Worm (Caenorhabditis elegans) whole organism, early embryonic: Measurements from ENCODE around the gene bca-2.

ENCODE experiments used
- F13C5.2 ChIP-seq: sonication (generic microtip); optimal IDR thresholded peaks from 2 replicates; lab custom pipeline; 2017; ENCODE audit warnings: mild to moderate bottlenecking, missing genetic modification characterization, inconsistent platforms, missing compliant biosample characterization
- ama-1 ChIP-seq: fragments of 150-350 bp; optimal IDR thresholded peaks from 2 replicates; lab custom pipeline; 2014
- ceh-13 ChIP-seq: fragments of 200-800 bp; sonication (Bioruptor generic); optimal IDR thresholded peaks from 2 replicates; lab custom pipeline; 2018; ENCODE audit warnings: mild to moderate bottlenecking, missing genetic modification characterization, missing compliant biosample characterization
- ets-7 ChIP-seq: sonication (generic microtip); optimal IDR thresholded peaks from 2 replicates; lab custom pipeline; 2016; ENCODE audit warnings: missing genotype, missing genetic modification characterization, missing compliant biosample characterization
- flt-1 ChIP-seq: fragments of 200-800 bp; sonication (Bioruptor generic); IDR thresholded peaks from 2 replicates; pipeline ENCODE4 v1.3.6; 2022; ENCODE audit warnings: missing genetic modification characterization, missing compliant biosample characterization
- hmg-4 ChIP-seq: fragments of 200-800 bp; sonication (Bioruptor generic); optimal IDR thresholded peaks from 2 replicates; lab custom pipeline; 2018; ENCODE audit warnings: mild to moderate bottlenecking, missing genetic modification characterization, missing compliant biosample characterization
- pes-1 ChIP-seq: fragments of 200-800 bp; sonication (Bioruptor generic); IDR thresholded peaks from 2 replicates; pipeline ENCODE4 v1.3.6; 2022; ENCODE audit warnings: missing genetic modification reagents, missing genetic modification characterization, missing compliant biosample characterization
- scrt-1 ChIP-seq: fragments of 200-800 bp; sonication (Bioruptor generic); IDR thresholded peaks from 2 replicates; pipeline ENCODE4 v1.3.6; 2022; ENCODE audit warnings: missing genetic modification characterization, missing compliant biosample characterization
- sea-1 ChIP-seq: fragments of 200-800 bp; sonication (Bioruptor generic); conservative IDR thresholded peaks from 2 replicates; pipeline ENCODE4 v1.3.6; 2022; ENCODE audit warnings: missing genetic modification characterization, missing compliant biosample characterization
- tbx-11 ChIP-seq: fragments of 200-800 bp; sonication (Bioruptor generic); IDR thresholded peaks from 2 replicates; pipeline ENCODE4 v1.3.6; 2022; ENCODE audit warnings: missing genetic modification characterization, missing compliant biosample characterization
- tbx-37 ChIP-seq: fragments of 200-800 bp; sonication (Bioruptor generic); conservative IDR thresholded peaks from 2 replicates; pipeline ENCODE4 v1.3.6; 2022; ENCODE audit warnings: missing genetic modification reagents, missing genetic modification characterization, missing compliant biosample characterization

DNA sequence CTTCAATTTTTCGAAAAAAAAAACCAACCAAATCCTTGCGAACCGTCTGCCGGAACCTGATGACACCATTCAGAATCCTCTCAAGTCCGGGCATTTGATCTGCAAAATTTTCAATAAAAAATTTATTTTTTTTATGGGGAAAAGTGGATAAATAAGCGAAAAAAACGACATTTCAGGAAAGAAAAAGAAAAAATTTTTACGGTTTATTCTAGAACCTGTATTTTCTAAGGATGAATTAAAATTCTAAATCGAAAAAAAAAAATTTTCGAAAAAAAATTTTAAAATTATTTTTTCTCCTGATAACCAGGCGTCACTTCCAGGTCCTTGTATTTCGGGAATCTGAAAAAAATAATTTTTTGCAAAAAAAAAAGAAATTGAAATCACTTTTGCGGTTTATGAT lies at the start of gene bca-2:
- no peak for TF ChIP-seq ama-1
- TF ChIP-seq sea-1 (GFP tag; lab: Robert Waterston, UW) = no peak
- no peak for TF ChIP-seq hmg-4 (GFP tag; lab: Kevin White, UChicago)
- TF ChIP-seq ceh-13 = no peak
- no peak for TF ChIP-seq pes-1 (GFP tag; lab: Robert Waterston, UW)
- no peak for TF ChIP-seq scrt-1 (GFP tag; lab: Robert Waterston, UW)
- TF ChIP-seq tbx-37 (GFP tag; lab: Robert Waterston, UW) = no peak
- TF ChIP-seq ets-7 (tag; lab: Kevin White, UChicago) = no peak
- no peak for TF ChIP-seq flt-1 (GFP tag; lab: Robert Waterston, UW)
- no peak for TF ChIP-seq F13C5.2
- TF ChIP-seq tbx-11 (GFP tag; lab: Robert Waterston, UW) = no peak
